Worm (Caenorhabditis elegans) whole organism, L4/young adult: ENCODE measurements around the gene C14E2.3.

Experiments
- W03F9.2 ChIP-seq: fragments of 150-350 bp; optimal IDR thresholded peaks from 2 replicates; lab custom pipeline; 2014; ENCODE audit warnings: missing biosample characterization, missing genetic modification characterization
- dao-5 ChIP-seq: sonication (generic microtip); optimal IDR thresholded peaks from 2 replicates; lab custom pipeline; 2016; ENCODE audit warnings: missing genotype, missing genetic modification characterization, moderate library complexity, missing compliant biosample characterization
- him-1 ChIP-seq: sonication (generic microtip); optimal IDR thresholded peaks from 2 replicates; lab custom pipeline; 2016; ENCODE audit warnings: missing genotype, missing genetic modification reagents, missing genetic modification characterization, missing compliant biosample characterization

The C14E2.3 gene

ce11 chrX:1826166-1826565, 14.8 kb upstream of the C14E2.3 start, which contains the start of gene C14E2.1:
TSS of gene C14E2.1 (plus strand) at chrX:1826466.
- no peak for TF ChIP-seq him-1 (tag; lab: Kevin White, UChicago)

ce11 chrX:1825290-1825832, 14.0 kb upstream of the C14E2.3 start, which contains the start of gene C14E2.5:
TSS of gene C14E2.5 (minus strand) at chrX:1825340.
- no peak for TF ChIP-seq him-1 (tag; lab: Kevin White, UChicago)
- no peak for TF ChIP-seq W03F9.2

ce11 chrX:1821235-1821634, 9.9 kb upstream of the C14E2.3 start, which contains the start of gene C14E2.4:
TSS of gene C14E2.4 (minus strand) at chrX:1821335.
- no peak for TF ChIP-seq dao-5
- TF ChIP-seq W03F9.2, result no peak
- TF ChIP-seq him-1 (tag; lab: Kevin White, UChicago), result no peak

- TF ChIP-seq him-1 (tag; lab: Kevin White, UChicago), result no peak
- no peak for TF ChIP-seq W03F9.2
- TF ChIP-seq dao-5, result no peak
Observed at ce11 chrX:1816106-1816505, 4.8 kb upstream of the C14E2.3 start, which contains the start of gene C14E2.7. TSS of gene C14E2.7 (plus strand) at chrX:1816406.

- TF ChIP-seq dao-5 (no peak), him-1 (tag; lab: Kevin White, UChicago) (no peak), W03F9.2 (no peak)
Observed at ce11 chrX:1800980-1801506, 10.3 kb downstream of the C14E2.3 start, which contains the start of gene C14E2.11. TSS of gene C14E2.11 (plus strand) at chrX:1801456.

- no peak for TF ChIP-seq W03F9.2
- no peak for TF ChIP-seq him-1 (tag; lab: Kevin White, UChicago)
- TF ChIP-seq dao-5, result no peak
Observed at ce11 chrX:1798543-1798942, 12.8 kb downstream of the C14E2.3 start.

ce11 chrX:1796067-1796466, 15.3 kb downstream of the C14E2.3 start:
- TF ChIP-seq him-1 (tag; lab: Kevin White, UChicago), result no peak
- TF ChIP-seq dao-5, result no peak
- TF ChIP-seq W03F9.2, result no peak

ce11 chrX:1791095-1791494, 20.2 kb downstream of the C14E2.3 start:
- TF ChIP-seq dao-5, result no peak
- no peak for TF ChIP-seq W03F9.2
- no peak for TF ChIP-seq him-1 (tag; lab: Kevin White, UChicago)

ce11 chrX:1786607-1787006, 24.7 kb downstream of the C14E2.3 start, which contains the start of gene arg-1:
TSS of gene arg-1 (plus strand) at chrX:1786907.
- no peak for TF ChIP-seq him-1 (tag; lab: Kevin White, UChicago)
- TF ChIP-seq dao-5, result no peak
- TF ChIP-seq W03F9.2, result no peak

- no peak for TF ChIP-seq W03F9.2
- no peak for TF ChIP-seq dao-5
- TF ChIP-seq him-1 (tag; lab: Kevin White, UChicago), result no peak
Observed at ce11 chrX:1785692-1786091, 25.6 kb downstream of the C14E2.3 start.

- no peak for TF ChIP-seq W03F9.2
- TF ChIP-seq him-1 (tag; lab: Kevin White, UChicago), result no peak
- no peak for TF ChIP-seq dao-5
Observed at ce11 chrX:1777988-1778387, 33.3 kb downstream of the C14E2.3 start, which contains the start of gene elc-2. TSS of gene elc-2 (minus strand) at chrX:1778088.

ce11 chrX:1769636-1770035, 41.7 kb downstream of the C14E2.3 start:
- TF ChIP-seq dao-5 (no peak), W03F9.2 (no peak), him-1 (tag; lab: Kevin White, UChicago) (no peak)
